Worm (Caenorhabditis elegans) whole organism, young adult: Measurements from ENCODE around the gene F38B7.3.

Source experiments
- B0336.3 ChIP-seq: fragments of 200-800 bp; sonication (Bioruptor generic); IDR thresholded peaks from 2 replicates; pipeline ENCODE4 v1.3.6; 2022; ENCODE audit warnings: missing genetic modification characterization, missing compliant biosample characterization
- F39B2.1 ChIP-seq: fragments of 200-800 bp; sonication (Bioruptor generic); IDR thresholded peaks from 2 replicates; pipeline ENCODE4 v1.3.6; 2022; ENCODE audit warnings: missing genetic modification reagents, missing genetic modification characterization, missing compliant biosample characterization
- ceh-27 ChIP-seq: fragments of 200-800 bp; sonication (Bioruptor generic); optimal IDR thresholded peaks from 2 replicates; lab custom pipeline; 2018; ENCODE audit warnings: mild to moderate bottlenecking, missing genetic modification characterization, moderate library complexity, missing compliant biosample characterization
- ceh-79 ChIP-seq: sonication (generic microtip); optimal IDR thresholded peaks from 2 replicates; lab custom pipeline; 2017; ENCODE audit warnings: mild to moderate bottlenecking, missing genetic modification characterization, missing compliant biosample characterization
- dox-1 ChIP-seq: fragments of 200-800 bp; sonication (Bioruptor generic); IDR thresholded peaks from 2 replicates; pipeline ENCODE4 v1.3.6; 2022; ENCODE audit warnings: missing genetic modification reagents, missing genetic modification characterization, missing compliant biosample characterization
- efl-1 ChIP-seq: fragments of 150-350 bp; optimal IDR thresholded peaks from 2 replicates; lab custom pipeline; 2014; ENCODE audit warnings: missing biosample characterization, missing genetic modification reagents, missing genetic modification characterization
- madf-10 ChIP-seq: sonication (generic microtip); optimal IDR thresholded peaks from 2 replicates; lab custom pipeline; 2016; ENCODE audit warnings: mild to moderate bottlenecking, missing genetic modification characterization, missing compliant biosample characterization
- tbp1 ChIP-seq: fragments of 200-800 bp; sonication (Bioruptor generic); optimal IDR thresholded peaks from 2 replicates; lab custom pipeline; 2018; ENCODE audit warnings: mild to moderate bottlenecking, missing genetic modification characterization, missing compliant biosample characterization
- unc-62 ChIP-seq: fragments of 150-350 bp; optimal IDR thresholded peaks from 2 replicates; lab custom pipeline; 2014; ENCODE audit warnings: missing biosample characterization, missing genetic modification reagents, missing genetic modification characterization

- TF ChIP-seq unc-62 (GFP tag; lab: Kevin White, UChicago) (no peak), F39B2.1 (GFP tag; lab: Robert Waterston, UW) (no peak), tbp1 (GFP tag; lab: Kevin White, UChicago) (no peak), ceh-27 (GFP tag; lab: Kevin White, UChicago) (no peak), ceh-79 (tag; lab: Kevin White, UChicago) (no peak), efl-1 (no peak), B0336.3 (GFP tag; lab: Robert Waterston, UW) (no peak), madf-10 (no peak), dox-1 (GFP tag; lab: Robert Waterston, UW) (no peak)
Measured at ce11 chrV:11514677-11515076, 34.2 kb upstream of the F38B7.3 start, which contains the start of gene C55A6.6.
